Worm (Caenorhabditis elegans) whole organism, L3 larva: Measurements from ENCODE around the gene ints-11.

Source experiments
- R02D3.7 ChIP-seq: fragments of 150-350 bp; optimal IDR thresholded peaks from 2 replicates; lab custom pipeline; 2014; ENCODE audit warnings: missing biosample characterization, missing genetic modification characterization
- ZK546.5 ChIP-seq: sonication (generic microtip); optimal IDR thresholded peaks from 2 replicates; lab custom pipeline; 2017; ENCODE audit warnings: missing biosample characterization, missing genetic modification characterization
- aly-2 ChIP-seq: fragments of 150-350 bp; optimal IDR thresholded peaks from 2 replicates; lab custom pipeline; 2014; ENCODE audit warnings: missing biosample characterization, missing genetic modification characterization
- ceh-16 ChIP-seq: sonication (generic microtip); optimal IDR thresholded peaks from 2 replicates; lab custom pipeline; 2017; ENCODE audit warnings: missing biosample characterization, missing genetic modification characterization
- ceh-28 ChIP-seq: fragments of 150-350 bp; optimal IDR thresholded peaks from 2 replicates; lab custom pipeline; 2014; ENCODE audit warnings: missing biosample characterization, missing genetic modification reagents, missing genetic modification characterization
- ceh-9 ChIP-seq: sonication (generic microtip); optimal IDR thresholded peaks from 2 replicates; lab custom pipeline; 2018; ENCODE audit warnings: missing biosample characterization, missing genetic modification characterization
- daf-12 ChIP-seq: fragments of 150-350 bp; optimal IDR thresholded peaks from 2 replicates; lab custom pipeline; 2014; ENCODE audit warnings: missing biosample characterization, missing genetic modification reagents, missing genetic modification characterization
- egl-27 ChIP-seq: sonication (generic microtip); optimal IDR thresholded peaks from 4 replicates; lab custom pipeline; 2017; ENCODE audit warnings: missing biosample characterization, missing genetic modification reagents, missing genetic modification characterization
- elt-1 ChIP-seq: fragments of 150-350 bp; optimal IDR thresholded peaks from 2 replicates; lab custom pipeline; 2014; ENCODE audit warnings: missing biosample characterization, missing genetic modification characterization
- elt-2 ChIP-seq: sonication (generic microtip); optimal IDR thresholded peaks from 2 replicates; lab custom pipeline; 2016; ENCODE audit warnings: missing genetic modification reagents, mild to moderate bottlenecking, missing genetic modification characterization, missing compliant biosample characterization
- elt-3 ChIP-seq, 3 experiments: fragments of 150-350 bp in 1 of 3; sonication (generic microtip) in 2 of 3; optimal IDR thresholded peaks; 2 replicates in 2 of 3; 4 replicates in 1 of 3; lab custom pipeline; 2014 to 2017; ENCODE audit warnings: missing biosample characterization in 3 of 3, missing genetic modification characterization in 3 of 3
- eor-1 ChIP-seq, 2 experiments: fragments of 150-350 bp; optimal IDR thresholded peaks; 2 replicates each; lab custom pipeline; 2014 to 2018; ENCODE audit warnings: missing biosample characterization in 2 of 2, missing genetic modification characterization in 2 of 2
- fkh-10 ChIP-seq: sonication (generic microtip); optimal IDR thresholded peaks from 2 replicates; lab custom pipeline; 2017; ENCODE audit warnings: missing biosample characterization, missing genetic modification reagents, missing genetic modification characterization
- fkh-2 ChIP-seq: fragments of 150-350 bp; optimal IDR thresholded peaks from 2 replicates; lab custom pipeline; 2014; ENCODE audit warnings: missing biosample characterization, missing genetic modification reagents, missing genetic modification characterization
- fos-1 ChIP-seq: fragments of 150-350 bp; optimal IDR thresholded peaks from 2 replicates; lab custom pipeline; 2014; ENCODE audit warnings: missing biosample characterization, missing genetic modification characterization
- hmg-11 ChIP-seq: sonication (generic microtip); optimal IDR thresholded peaks from 2 replicates; lab custom pipeline; 2016; ENCODE audit warnings: missing genetic modification characterization, missing compliant biosample characterization
- jun-1 ChIP-seq: fragments of 150-350 bp; optimal IDR thresholded peaks from 2 replicates; lab custom pipeline; 2014; ENCODE audit warnings: missing biosample characterization, missing genetic modification reagents, missing genetic modification characterization
- lin-15B ChIP-seq: fragments of 150-350 bp; optimal IDR thresholded peaks from 2 replicates; lab custom pipeline; 2014; ENCODE audit warnings: missing biosample characterization, missing genetic modification characterization
- lin-39 ChIP-seq: fragments of 150-350 bp; optimal IDR thresholded peaks from 2 replicates; lab custom pipeline; 2018; ENCODE audit warnings: missing biosample characterization, missing genetic modification reagents, missing genetic modification characterization
- lsy-12 ChIP-seq: sonication (generic microtip); optimal IDR thresholded peaks from 2 replicates; lab custom pipeline; 2016; ENCODE audit warnings: mild to moderate bottlenecking, missing genetic modification characterization, missing compliant biosample characterization
- mdl-1 ChIP-seq: fragments of 150-350 bp; optimal IDR thresholded peaks from 2 replicates; lab custom pipeline; 2014; ENCODE audit warnings: missing biosample characterization, missing genetic modification characterization
- mml-1 ChIP-seq: fragments of 150-350 bp; sonication (generic microtip); optimal IDR thresholded peaks from 3 replicates; lab custom pipeline; 2014; ENCODE audit warnings: missing biosample characterization, missing genetic modification characterization
- nfya-1 ChIP-seq: sonication (generic microtip); optimal IDR thresholded peaks from 2 replicates; lab custom pipeline; 2017; ENCODE audit warnings: missing genetic modification characterization, mild to moderate bottlenecking, missing compliant biosample characterization, antibody characterized with exemption, moderate library complexity; ENCODE audit not compliant: insufficient read depth
- nhr-11 ChIP-seq: fragments of 150-350 bp; optimal IDR thresholded peaks from 2 replicates; lab custom pipeline; 2014; ENCODE audit warnings: missing biosample characterization, missing genetic modification characterization
- nhr-12 ChIP-seq: fragments of 150-350 bp; optimal IDR thresholded peaks from 2 replicates; lab custom pipeline; 2014; ENCODE audit warnings: missing biosample characterization, missing genetic modification characterization
- nhr-23 ChIP-seq: fragments of 150-350 bp; optimal IDR thresholded peaks from 2 replicates; lab custom pipeline; 2014; ENCODE audit warnings: missing biosample characterization, missing genetic modification reagents, missing genetic modification characterization
- nhr-237 ChIP-seq: fragments of 150-350 bp; optimal IDR thresholded peaks from 2 replicates; lab custom pipeline; 2014; ENCODE audit warnings: missing biosample characterization, missing genetic modification characterization
- nhr-25 ChIP-seq: sonication (generic microtip); optimal IDR thresholded peaks from 2 replicates; lab custom pipeline; 2017; ENCODE audit warnings: missing biosample characterization, missing genetic modification characterization
- nhr-43 ChIP-seq: sonication (generic microtip); optimal IDR thresholded peaks from 2 replicates; lab custom pipeline; 2016; ENCODE audit warnings: mild to moderate bottlenecking, missing genetic modification characterization, missing compliant biosample characterization; ENCODE audit not compliant: poor library complexity, severe bottlenecking
- nhr-67 ChIP-seq: fragments of 150-350 bp; optimal IDR thresholded peaks from 2 replicates; lab custom pipeline; 2014; ENCODE audit warnings: missing biosample characterization, missing genetic modification characterization
- nhr-76 ChIP-seq: fragments of 150-350 bp; sonication (generic microtip); optimal IDR thresholded peaks from 5 replicates; lab custom pipeline; 2014; ENCODE audit warnings: missing biosample characterization, missing genetic modification characterization
- nhr-77 ChIP-seq: fragments of 150-350 bp; optimal IDR thresholded peaks from 2 replicates; lab custom pipeline; 2014; ENCODE audit warnings: missing biosample characterization, missing genetic modification characterization
- pha-4 ChIP-seq: fragments of 150-350 bp; optimal IDR thresholded peaks from 2 replicates; lab custom pipeline; 2014; ENCODE audit warnings: missing biosample characterization, missing genetic modification reagents, missing genetic modification characterization
- pqm-1 ChIP-seq: fragments of 150-350 bp; optimal IDR thresholded peaks from 2 replicates; lab custom pipeline; 2017; ENCODE audit warnings: missing biosample characterization, missing genetic modification characterization, inconsistent platforms
- sea-2 ChIP-seq: fragments of 150-350 bp; sonication (generic microtip); optimal IDR thresholded peaks from 4 replicates; lab custom pipeline; 2014; ENCODE audit warnings: missing biosample characterization, missing genetic modification reagents, missing genetic modification characterization
- skn-1 ChIP-seq: fragments of 150-350 bp; optimal IDR thresholded peaks from 2 replicates; lab custom pipeline; 2014; ENCODE audit warnings: missing biosample characterization, missing genetic modification characterization
- snpc-4 ChIP-seq: fragments of 150-350 bp; optimal IDR thresholded peaks from 2 replicates; lab custom pipeline; 2014; ENCODE audit warnings: missing biosample characterization, missing genetic modification characterization
- tbx-2 ChIP-seq: sonication (generic microtip); optimal IDR thresholded peaks from 2 replicates; lab custom pipeline; 2016; ENCODE audit warnings: mild to moderate bottlenecking, missing genetic modification characterization, missing compliant biosample characterization
- unc-39 ChIP-seq: sonication (generic microtip); optimal IDR thresholded peaks from 4 replicates; lab custom pipeline; 2017; ENCODE audit warnings: missing biosample characterization, missing genetic modification characterization
- zag-1 ChIP-seq: fragments of 150-350 bp; optimal IDR thresholded peaks from 2 replicates; lab custom pipeline; 2014; ENCODE audit warnings: missing biosample characterization, missing genetic modification characterization
- ztf-11 ChIP-seq: fragments of 150-350 bp; optimal IDR thresholded peaks from 2 replicates; lab custom pipeline; 2014; ENCODE audit warnings: missing biosample characterization, missing genetic modification characterization
- ztf-4 ChIP-seq: fragments of 150-350 bp; optimal IDR thresholded peaks from 2 replicates; lab custom pipeline; 2014; ENCODE audit warnings: missing biosample characterization, missing genetic modification characterization

ints-11 gene

ce11 chrII:8138015-8138546, 5.2 kb downstream of the ints-11 start, which contains the start of gene cdc-48.2:
TSS of gene cdc-48.2 (plus strand) at chrII:8138496.
- TF ChIP-seq nfya-1 (tag; lab: Kevin White, UChicago): peak; percentile 27
- TF ChIP-seq skn-1 (tag; lab: Kevin White, UChicago): peak; percentile 90
- TF ChIP-seq tbx-2 (tag; lab: Kevin White, UChicago): no peak
- no peak for TF ChIP-seq nhr-12 (tag; lab: Kevin White, UChicago)
- TF ChIP-seq pha-4: peak; percentile 2
- TF ChIP-seq lin-15B (tag; lab: Kevin White, UChicago): peak; percentile 34

- TF ChIP-seq nfya-1 (tag; lab: Kevin White, UChicago) (peak; percentile 26), nhr-23 (tag; lab: Kevin White, UChicago) (no peak), elt-3 (tag; optimal IDR thresholded peaks at IDR 0.05; lab: Kevin White, UChicago) (no peak), nhr-11 (tag; lab: Kevin White, UChicago) (no peak), pha-4 (peak; percentile 53), nhr-76 (tag; lab: Kevin White, UChicago) (no peak), nhr-67 (no peak), skn-1 (tag; lab: Kevin White, UChicago) (no peak), snpc-4 (tag; lab: Kevin White, UChicago) (peak; percentile 14), ztf-11 (tag; lab: Kevin White, UChicago) (no peak), ZK546.5 (tag; lab: Kevin White, UChicago) (no peak), nhr-25 (tag; lab: Kevin White, UChicago) (peak; percentile 16), sea-2 (GFP tag; lab: Kevin White, UChicago) (no peak), mml-1 (no peak), lin-15B (tag; lab: Kevin White, UChicago) (peak; percentile 31)
Measured at ce11 chrII:8137379-8137778, 5.9 kb downstream of the ints-11 start.

- TF ChIP-seq pha-4: peak; percentile 30
- no peak for TF ChIP-seq nhr-237 (tag; lab: Kevin White, UChicago)
Measured at ce11 chrII:8136818-8137217, 6.5 kb downstream of the ints-11 start, which contains the start of gene ctns-1. TSS of gene ctns-1 (minus strand) at chrII:8136918.

- TF ChIP-seq nhr-43 (tag; lab: Kevin White, UChicago) (no peak), nhr-237 (tag; lab: Kevin White, UChicago) (no peak)
Measured at ce11 chrII:8135953-8136352, 7.3 kb downstream of the ints-11 start.

- no peak for TF ChIP-seq skn-1 (tag; lab: Kevin White, UChicago)
- TF ChIP-seq ZK546.5 (tag; lab: Kevin White, UChicago): no peak
- TF ChIP-seq elt-2: no peak
- peak in 1 of 3 experiments; percentile 23 for TF ChIP-seq elt-3 (tag; optimal IDR thresholded peaks at IDR 0.05; lab: Kevin White, UChicago)
- peak; percentile 31 for TF ChIP-seq R02D3.7 (tag; lab: Kevin White, UChicago)
- TF ChIP-seq mml-1: no peak
- TF ChIP-seq unc-39 (tag; lab: Kevin White, UChicago): no peak
- no peak for TF ChIP-seq elt-1 (tag; lab: Kevin White, UChicago)
- TF ChIP-seq pqm-1: no peak
- TF ChIP-seq nhr-77 (tag; lab: Kevin White, UChicago): no peak
- TF ChIP-seq nhr-76 (tag; lab: Kevin White, UChicago): no peak
- TF ChIP-seq daf-12 (tag; lab: Kevin White, UChicago): no peak
- no peak for TF ChIP-seq zag-1 (tag; lab: Kevin White, UChicago)
- TF ChIP-seq fkh-2 (tag; lab: Kevin White, UChicago): no peak
- TF ChIP-seq aly-2 (tag; lab: Kevin White, UChicago): no peak
- peak; percentile 38 for TF ChIP-seq lsy-12
- TF ChIP-seq jun-1 (tag; lab: Kevin White, UChicago): peak; percentile 5
- peak; percentile 47 for TF ChIP-seq fkh-10 (GFP tag; lab: Kevin White, UChicago)
- TF ChIP-seq egl-27 (tag; lab: Kevin White, UChicago): no peak
- TF ChIP-seq lin-39: peak; percentile 93
- TF ChIP-seq nhr-12 (tag; lab: Kevin White, UChicago): no peak
- no peak for TF ChIP-seq nhr-67
- no peak for TF ChIP-seq mdl-1 (tag; lab: Kevin White, UChicago)
- TF ChIP-seq fos-1 (tag; lab: Kevin White, UChicago): no peak
- TF ChIP-seq nhr-237 (tag; lab: Kevin White, UChicago): no peak
- no peak for TF ChIP-seq ceh-16 (tag; lab: Kevin White, UChicago)
- no peak for TF ChIP-seq ztf-4 (tag; lab: Kevin White, UChicago)
- peak; percentile 45 for TF ChIP-seq nhr-23 (tag; lab: Kevin White, UChicago)
- TF ChIP-seq nhr-43 (tag; lab: Kevin White, UChicago): peak; percentile 24
- peak; percentile 93 for TF ChIP-seq nhr-25 (tag; lab: Kevin White, UChicago)
- TF ChIP-seq ceh-28 (tag; lab: Kevin White, UChicago): peak; percentile 55
- TF ChIP-seq hmg-11 (tag; lab: Kevin White, UChicago): peak; percentile 79
- peak; percentile 62 for TF ChIP-seq pha-4
- no peak for TF ChIP-seq ceh-9 (tag; lab: Kevin White, UChicago)
- no peak for TF ChIP-seq eor-1 (tag; optimal IDR thresholded peaks at IDR 0.05; lab: Kevin White, UChicago)
Measured at ce11 chrII:8131413-8131966, 11.8 kb downstream of the ints-11 start.
